Worm (Caenorhabditis elegans): ENCODE data around the gene ptr-20.

The ptr-20 gene

DNA sequence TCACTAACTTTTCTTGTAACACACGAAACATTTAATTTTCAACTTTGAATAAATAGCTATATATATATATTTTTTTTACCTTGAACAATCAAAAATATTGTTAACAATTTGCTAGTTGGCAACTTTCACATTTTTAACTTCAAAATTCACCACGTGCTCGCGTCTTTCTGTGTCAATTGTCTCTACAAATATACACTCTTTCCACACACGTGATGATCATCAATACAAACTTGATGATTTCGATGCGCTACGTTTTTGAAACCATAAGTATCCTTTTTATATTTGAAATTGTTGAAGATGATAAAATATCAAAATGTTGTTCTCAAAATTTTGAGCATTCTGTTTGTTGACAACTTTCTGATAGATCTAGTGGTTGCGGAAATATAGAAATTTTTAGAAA is 37.4 kb downstream of the ptr-20 start:
- no peak for TF ChIP-seq egrh-3 (GFP tag; IDR thresholded peaks at IDR 0.05)

DNA sequence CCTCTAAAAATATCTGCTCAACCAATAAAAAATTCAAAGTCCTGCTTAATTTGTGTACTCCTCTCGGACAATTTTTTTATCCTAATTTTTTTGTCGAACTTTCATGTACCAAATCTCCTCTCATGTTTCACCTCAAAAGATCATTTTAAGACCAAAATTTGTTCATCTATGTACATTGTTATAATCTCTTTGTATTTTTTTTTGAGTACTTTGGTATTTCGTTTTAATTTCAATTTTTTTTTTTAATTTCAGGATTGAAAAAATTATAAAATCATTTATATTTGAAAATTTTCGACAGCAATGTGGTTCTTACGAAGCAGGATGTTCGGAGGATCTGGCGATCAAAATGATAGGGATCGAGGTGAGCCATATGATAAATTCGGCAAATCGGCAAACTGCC is 38.5 kb downstream of the ptr-20 start, which contains the start of gene spsb-1:
spsb-1 (plus strand) TSS at position 301 of the 400 bp plus-strand sequence.
- TF ChIP-seq Y56A3A.18 (GFP tag; IDR thresholded peaks at IDR 0.05) (no peak), hlh-12 (tag; optimal IDR thresholded peaks at IDR 0.05) (no peak), bed-2 (GFP tag; IDR thresholded peaks at IDR 0.05) (no peak), nhr-120 (GFP tag; IDR thresholded peaks at IDR 0.05) (no peak), ztf-26 (tag; optimal IDR thresholded peaks at IDR 0.05) (no peak), ceh-91 (GFP tag; IDR thresholded peaks at IDR 0.05) (no peak), ZK185.1 (tag; optimal IDR thresholded peaks at IDR 0.05; ENCODE audit: poor library complexity, severe bottlenecking) (no peak), attf-5 (GFP tag; optimal IDR thresholded peaks at IDR 0.05) (no peak), let-607 (tag; optimal IDR thresholded peaks at IDR 0.05) (no peak)

DNA sequence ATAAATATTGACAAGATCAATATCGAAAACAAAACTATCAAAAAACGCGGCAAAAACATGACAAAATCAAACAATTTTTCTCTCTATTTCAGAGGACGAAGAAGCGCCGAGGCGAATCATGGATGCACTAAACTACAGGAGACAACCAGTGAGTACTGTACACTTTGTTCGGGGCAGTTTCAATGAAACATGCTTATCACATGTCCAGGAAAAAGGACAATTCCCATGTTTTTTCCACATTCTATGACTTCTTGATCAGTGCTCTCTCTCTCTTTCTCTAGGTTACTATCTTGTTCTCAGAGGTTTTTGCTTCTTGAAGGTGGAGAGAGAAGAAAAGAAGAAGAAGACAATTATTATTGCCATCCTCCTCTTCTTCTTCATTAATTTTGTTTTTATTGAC is 39.5 kb downstream of the ptr-20 start:
- 0 out of 2 replicates have a peak, but pooled peaks have one; percentile 42 for TF ChIP-seq Y53G8AR.9 (GFP tag; conservative IDR thresholded peaks at IDR 0.05)
- no peak for TF ChIP-seq hlh-12 (tag; optimal IDR thresholded peaks at IDR 0.05)
- 0 out of 2 replicates have a peak, but pooled peaks have one; percentile 15 for TF ChIP-seq ztf-28 (GFP tag; IDR thresholded peaks at IDR 0.05)
- peak; percentile 77 for TF ChIP-seq nhr-80 (tag; optimal IDR thresholded peaks at IDR 0.05)
- TF ChIP-seq nfya-1 (tag; optimal IDR thresholded peaks at IDR 0.05; ENCODE audit: borderline replicate concordance, insufficient read depth), result no peak
- TF ChIP-seq attf-5 (GFP tag; optimal IDR thresholded peaks at IDR 0.05), result peak; percentile 37
- no peak for TF ChIP-seq cebp-1 (GFP tag; IDR thresholded peaks at IDR 0.05)
- peak; percentile 23 for TF ChIP-seq cebp-1 (tag; optimal IDR thresholded peaks at IDR 0.05)
- TF ChIP-seq rec-8 (tag; optimal IDR thresholded peaks at IDR 0.05), result no peak

DNA sequence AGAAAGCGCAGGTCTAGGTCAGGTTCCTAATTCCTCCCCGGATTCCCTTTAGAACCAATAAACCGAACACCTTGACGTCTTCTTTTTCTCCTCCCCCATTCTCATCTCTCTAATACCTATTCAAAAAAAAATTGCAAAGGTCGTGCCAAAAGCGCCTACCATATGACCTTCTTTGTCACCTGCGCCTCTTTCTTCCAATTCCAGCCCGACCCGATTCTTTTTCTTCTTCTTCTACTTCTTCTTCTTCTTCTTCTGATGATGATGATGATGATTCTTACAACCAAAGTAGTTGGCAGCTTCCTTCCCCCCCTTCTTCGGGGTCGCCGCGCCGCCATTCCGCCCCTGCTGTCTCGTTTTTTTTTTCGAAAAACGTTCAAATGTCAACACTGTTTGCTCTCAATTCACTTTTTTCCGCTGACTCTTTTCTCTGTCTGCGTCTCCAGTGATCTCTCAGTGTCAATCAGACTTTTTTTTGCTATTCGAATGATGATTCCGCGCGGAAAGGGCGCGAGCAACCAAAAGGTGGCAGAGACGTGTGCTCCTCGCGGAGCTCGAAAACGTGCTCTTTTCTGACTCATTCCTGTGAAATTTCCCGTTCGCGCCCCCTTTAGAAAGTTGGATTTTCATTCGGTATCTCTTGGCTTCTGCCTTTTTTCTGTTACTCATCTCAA is 45.6 kb downstream of the ptr-20 start:
- no peak for TF ChIP-seq F10E7.11 (tag; optimal IDR thresholded peaks at IDR 0.05)
- TF ChIP-seq zfh-2 (GFP tag; conservative IDR thresholded peaks at IDR 0.05), result peak; percentile 40; the same call in 1 of the 2 replicates
- TF ChIP-seq xnd-1 (tag; optimal IDR thresholded peaks at IDR 0.05), result no peak
- no peak for TF ChIP-seq Y53G8AR.9 (GFP tag; conservative IDR thresholded peaks at IDR 0.05)
- TF ChIP-seq ztf-26 (tag; optimal IDR thresholded peaks at IDR 0.05), result peak; percentile 33

DNA sequence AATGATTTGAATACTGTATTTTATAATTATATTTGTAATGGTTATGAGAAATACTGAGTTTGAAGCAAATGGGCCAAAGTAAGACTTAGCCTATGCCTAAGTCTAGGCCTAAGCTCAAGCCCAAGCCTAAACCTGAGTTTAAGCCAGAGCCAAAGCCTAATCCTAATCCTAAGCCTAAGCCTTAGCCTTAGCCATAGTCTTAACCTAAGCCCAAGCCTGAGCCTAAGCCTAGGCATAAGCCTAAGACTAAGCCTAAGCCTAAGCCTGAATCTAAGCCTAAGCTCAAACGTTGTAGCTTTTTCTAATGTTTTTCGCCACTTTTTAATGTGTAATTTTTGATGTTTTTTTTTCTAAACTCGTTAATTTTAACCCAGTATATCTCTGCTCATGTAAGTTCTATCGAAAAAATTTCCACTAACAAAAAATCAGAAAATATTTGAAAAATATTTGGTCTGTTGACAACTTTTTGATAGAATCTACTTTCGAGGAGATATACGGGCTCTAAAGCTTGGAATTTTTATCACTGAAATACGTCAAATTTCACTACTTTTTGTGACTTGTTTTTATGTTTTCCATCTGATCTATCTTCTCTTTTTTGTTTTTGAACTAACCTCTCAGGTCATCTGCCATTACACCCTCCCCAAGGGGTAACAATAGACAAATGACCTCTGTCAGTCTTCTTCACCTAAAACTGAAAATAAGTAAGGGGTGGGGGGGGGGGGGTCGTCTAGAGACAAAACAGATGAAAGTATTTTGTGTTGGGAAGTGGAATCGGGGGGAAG is 46.3 kb downstream of the ptr-20 start:
- TF ChIP-seq hmg-1.2 (GFP tag; IDR thresholded peaks at IDR 0.05) (no peak), pbrm-1 (GFP tag; IDR thresholded peaks at IDR 0.05) (no peak), cebp-2 (GFP tag; IDR thresholded peaks at IDR 0.05) (no peak), snpc-1.1 (tag; optimal IDR thresholded peaks at IDR 0.05; ENCODE audit: insufficient read depth) (no peak), die-1 (tag; optimal IDR thresholded peaks at IDR 0.05) (no peak), aptf-3 (GFP tag; IDR thresholded peaks at IDR 0.05) (no peak), ceh-40 (GFP tag; IDR thresholded peaks at IDR 0.05) (no peak), attf-5 (GFP tag; optimal IDR thresholded peaks at IDR 0.05) (no peak), B0035.1 (tag; optimal IDR thresholded peaks at IDR 0.05) (no peak), snpc-4 (GFP tag; optimal IDR thresholded peaks at IDR 0.05) (no peak), snpc-4 (tag; optimal IDR thresholded peaks at IDR 0.05) (no peak), hlh-26 (GFP tag; conservative IDR thresholded peaks at IDR 0.05) (no peak), sea-2 (GFP tag; IDR thresholded peaks at IDR 0.05) (no peak), K12H6.12 (tag; optimal IDR thresholded peaks at IDR 0.05) (no peak)
